Worm (Caenorhabditis elegans) whole organism, L3 larva: Measurements from ENCODE around the gene srlf-17.
A peak's percentile ranks its signal among the peaks of the same experiment; 100 is the strongest.

ENCODE experiments used
- R02D3.7 ChIP-seq: fragments of 150-350 bp; optimal IDR thresholded peaks from 2 replicates; lab custom pipeline; 2014; ENCODE audit warnings: missing biosample characterization, missing genetic modification characterization
- aly-2 ChIP-seq: fragments of 150-350 bp; optimal IDR thresholded peaks from 2 replicates; lab custom pipeline; 2014; ENCODE audit warnings: missing biosample characterization, missing genetic modification characterization
- ama-1 ChIP-seq: fragments of 150-350 bp; optimal IDR thresholded peaks from 2 replicates; lab custom pipeline; 2018
- ceh-16 ChIP-seq: sonication (generic microtip); optimal IDR thresholded peaks from 2 replicates; lab custom pipeline; 2017; ENCODE audit warnings: missing biosample characterization, missing genetic modification characterization
- ceh-28 ChIP-seq: fragments of 150-350 bp; optimal IDR thresholded peaks from 2 replicates; lab custom pipeline; 2014; ENCODE audit warnings: missing biosample characterization, missing genetic modification reagents, missing genetic modification characterization
- daf-12 ChIP-seq: fragments of 150-350 bp; optimal IDR thresholded peaks from 2 replicates; lab custom pipeline; 2014; ENCODE audit warnings: missing biosample characterization, missing genetic modification reagents, missing genetic modification characterization
- egl-5 ChIP-seq: fragments of 150-350 bp; optimal IDR thresholded peaks from 2 replicates; lab custom pipeline; 2017; ENCODE audit warnings: missing biosample characterization, missing genetic modification reagents, missing genetic modification characterization, inconsistent platforms
- elt-1 ChIP-seq: fragments of 150-350 bp; optimal IDR thresholded peaks from 2 replicates; lab custom pipeline; 2014; ENCODE audit warnings: missing biosample characterization, missing genetic modification characterization
- elt-2 ChIP-seq: sonication (generic microtip); optimal IDR thresholded peaks from 2 replicates; lab custom pipeline; 2016; ENCODE audit warnings: missing genetic modification reagents, mild to moderate bottlenecking, missing genetic modification characterization, missing compliant biosample characterization
- elt-3 ChIP-seq, 3 experiments: fragments of 150-350 bp in 1 of 3; sonication (generic microtip) in 2 of 3; optimal IDR thresholded peaks; 2 replicates in 2 of 3; 4 replicates in 1 of 3; lab custom pipeline; 2014 to 2017; ENCODE audit warnings: missing biosample characterization in 3 of 3, missing genetic modification characterization in 3 of 3
- eor-1 ChIP-seq, 2 experiments: fragments of 150-350 bp; optimal IDR thresholded peaks; 2 replicates each; lab custom pipeline; 2014 to 2018; ENCODE audit warnings: missing biosample characterization in 2 of 2, missing genetic modification characterization in 2 of 2
- fkh-10 ChIP-seq: sonication (generic microtip); optimal IDR thresholded peaks from 2 replicates; lab custom pipeline; 2017; ENCODE audit warnings: missing biosample characterization, missing genetic modification reagents, missing genetic modification characterization
- fkh-2 ChIP-seq: fragments of 150-350 bp; optimal IDR thresholded peaks from 2 replicates; lab custom pipeline; 2014; ENCODE audit warnings: missing biosample characterization, missing genetic modification reagents, missing genetic modification characterization
- fos-1 ChIP-seq: fragments of 150-350 bp; optimal IDR thresholded peaks from 2 replicates; lab custom pipeline; 2014; ENCODE audit warnings: missing biosample characterization, missing genetic modification characterization
- hmg-11 ChIP-seq: sonication (generic microtip); optimal IDR thresholded peaks from 2 replicates; lab custom pipeline; 2016; ENCODE audit warnings: missing genetic modification characterization, missing compliant biosample characterization
- jun-1 ChIP-seq: fragments of 150-350 bp; optimal IDR thresholded peaks from 2 replicates; lab custom pipeline; 2014; ENCODE audit warnings: missing biosample characterization, missing genetic modification reagents, missing genetic modification characterization
- lin-15B ChIP-seq: fragments of 150-350 bp; optimal IDR thresholded peaks from 2 replicates; lab custom pipeline; 2014; ENCODE audit warnings: missing biosample characterization, missing genetic modification characterization
- lin-39 ChIP-seq: fragments of 150-350 bp; optimal IDR thresholded peaks from 2 replicates; lab custom pipeline; 2018; ENCODE audit warnings: missing biosample characterization, missing genetic modification reagents, missing genetic modification characterization
- lsy-12 ChIP-seq: sonication (generic microtip); optimal IDR thresholded peaks from 2 replicates; lab custom pipeline; 2016; ENCODE audit warnings: mild to moderate bottlenecking, missing genetic modification characterization, missing compliant biosample characterization
- mdl-1 ChIP-seq: fragments of 150-350 bp; optimal IDR thresholded peaks from 2 replicates; lab custom pipeline; 2014; ENCODE audit warnings: missing biosample characterization, missing genetic modification characterization
- mml-1 ChIP-seq: fragments of 150-350 bp; sonication (generic microtip); optimal IDR thresholded peaks from 3 replicates; lab custom pipeline; 2014; ENCODE audit warnings: missing biosample characterization, missing genetic modification characterization
- nfya-1 ChIP-seq: sonication (generic microtip); optimal IDR thresholded peaks from 2 replicates; lab custom pipeline; 2017; ENCODE audit warnings: missing genetic modification characterization, mild to moderate bottlenecking, missing compliant biosample characterization, antibody characterized with exemption, moderate library complexity; ENCODE audit not compliant: insufficient read depth
- nhr-11 ChIP-seq: fragments of 150-350 bp; optimal IDR thresholded peaks from 2 replicates; lab custom pipeline; 2014; ENCODE audit warnings: missing biosample characterization, missing genetic modification characterization
- nhr-12 ChIP-seq: fragments of 150-350 bp; optimal IDR thresholded peaks from 2 replicates; lab custom pipeline; 2014; ENCODE audit warnings: missing biosample characterization, missing genetic modification characterization
- nhr-23 ChIP-seq: fragments of 150-350 bp; optimal IDR thresholded peaks from 2 replicates; lab custom pipeline; 2014; ENCODE audit warnings: missing biosample characterization, missing genetic modification reagents, missing genetic modification characterization
- nhr-237 ChIP-seq: fragments of 150-350 bp; optimal IDR thresholded peaks from 2 replicates; lab custom pipeline; 2014; ENCODE audit warnings: missing biosample characterization, missing genetic modification characterization
- nhr-25 ChIP-seq: sonication (generic microtip); optimal IDR thresholded peaks from 2 replicates; lab custom pipeline; 2017; ENCODE audit warnings: missing biosample characterization, missing genetic modification characterization
- nhr-28 ChIP-seq: fragments of 150-350 bp; optimal IDR thresholded peaks from 2 replicates; lab custom pipeline; 2014; ENCODE audit warnings: missing biosample characterization, missing genetic modification characterization
- nhr-43 ChIP-seq: sonication (generic microtip); optimal IDR thresholded peaks from 2 replicates; lab custom pipeline; 2016; ENCODE audit warnings: mild to moderate bottlenecking, missing genetic modification characterization, missing compliant biosample characterization; ENCODE audit not compliant: poor library complexity, severe bottlenecking
- nhr-67 ChIP-seq: fragments of 150-350 bp; optimal IDR thresholded peaks from 2 replicates; lab custom pipeline; 2014; ENCODE audit warnings: missing biosample characterization, missing genetic modification characterization
- nhr-76 ChIP-seq: fragments of 150-350 bp; sonication (generic microtip); optimal IDR thresholded peaks from 5 replicates; lab custom pipeline; 2014; ENCODE audit warnings: missing biosample characterization, missing genetic modification characterization
- nhr-77 ChIP-seq: fragments of 150-350 bp; optimal IDR thresholded peaks from 2 replicates; lab custom pipeline; 2014; ENCODE audit warnings: missing biosample characterization, missing genetic modification characterization
- pha-4 ChIP-seq: fragments of 150-350 bp; optimal IDR thresholded peaks from 2 replicates; lab custom pipeline; 2014; ENCODE audit warnings: missing biosample characterization, missing genetic modification reagents, missing genetic modification characterization
- pqm-1 ChIP-seq: fragments of 150-350 bp; optimal IDR thresholded peaks from 2 replicates; lab custom pipeline; 2017; ENCODE audit warnings: missing biosample characterization, missing genetic modification characterization, inconsistent platforms
- skn-1 ChIP-seq: fragments of 150-350 bp; optimal IDR thresholded peaks from 2 replicates; lab custom pipeline; 2014; ENCODE audit warnings: missing biosample characterization, missing genetic modification characterization
- snpc-4 ChIP-seq: fragments of 150-350 bp; optimal IDR thresholded peaks from 2 replicates; lab custom pipeline; 2014; ENCODE audit warnings: missing biosample characterization, missing genetic modification characterization
- unc-39 ChIP-seq: sonication (generic microtip); optimal IDR thresholded peaks from 4 replicates; lab custom pipeline; 2017; ENCODE audit warnings: missing biosample characterization, missing genetic modification characterization
- unc-62 ChIP-seq: fragments of 150-350 bp; sonication (generic microtip); optimal IDR thresholded peaks from 4 replicates; lab custom pipeline; 2014; ENCODE audit warnings: missing biosample characterization, missing genetic modification reagents, missing genetic modification characterization
- zag-1 ChIP-seq: fragments of 150-350 bp; optimal IDR thresholded peaks from 2 replicates; lab custom pipeline; 2014; ENCODE audit warnings: missing biosample characterization, missing genetic modification characterization
- ztf-11 ChIP-seq: fragments of 150-350 bp; optimal IDR thresholded peaks from 2 replicates; lab custom pipeline; 2014; ENCODE audit warnings: missing biosample characterization, missing genetic modification characterization
- ztf-4 ChIP-seq: fragments of 150-350 bp; optimal IDR thresholded peaks from 2 replicates; lab custom pipeline; 2014; ENCODE audit warnings: missing biosample characterization, missing genetic modification characterization

The srlf-17 gene

DNA sequence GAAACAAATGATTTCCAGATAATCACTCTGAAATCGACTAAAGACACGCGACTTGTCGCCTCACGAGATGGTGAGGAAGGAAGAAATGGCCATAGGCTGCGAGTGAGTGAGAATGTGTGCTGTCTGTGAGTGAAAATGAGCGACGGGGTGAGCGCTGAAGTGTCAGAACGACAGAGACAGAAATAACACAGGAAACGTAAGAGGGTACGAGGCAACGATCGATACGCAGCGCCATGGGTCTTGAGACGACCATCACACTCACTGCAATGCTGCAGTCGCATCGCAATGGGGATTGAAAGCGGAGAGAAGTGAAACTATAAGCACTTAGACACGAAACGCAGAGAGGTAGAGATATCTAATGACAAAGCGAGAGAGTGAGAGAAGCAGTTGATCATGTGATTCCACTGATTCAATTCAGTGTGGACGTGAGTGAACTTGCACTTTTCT, 19.7 kb downstream of the srlf-17 start (continued):
- no peak for TF ChIP-seq daf-12 (tag; lab: Kevin White, UChicago)
- peak; percentile 13 for TF ChIP-seq mdl-1 (tag; lab: Kevin White, UChicago)
- no peak for TF ChIP-seq ceh-16 (tag; lab: Kevin White, UChicago)
- peak; percentile 83 for TF ChIP-seq lin-15B
- peak; percentile 80 for TF ChIP-seq elt-2
- no peak for TF ChIP-seq eor-1 (tag; optimal IDR thresholded peaks at IDR 0.05; lab: Kevin White, UChicago)
- peak; percentile 96 for TF ChIP-seq egl-5

DNA sequence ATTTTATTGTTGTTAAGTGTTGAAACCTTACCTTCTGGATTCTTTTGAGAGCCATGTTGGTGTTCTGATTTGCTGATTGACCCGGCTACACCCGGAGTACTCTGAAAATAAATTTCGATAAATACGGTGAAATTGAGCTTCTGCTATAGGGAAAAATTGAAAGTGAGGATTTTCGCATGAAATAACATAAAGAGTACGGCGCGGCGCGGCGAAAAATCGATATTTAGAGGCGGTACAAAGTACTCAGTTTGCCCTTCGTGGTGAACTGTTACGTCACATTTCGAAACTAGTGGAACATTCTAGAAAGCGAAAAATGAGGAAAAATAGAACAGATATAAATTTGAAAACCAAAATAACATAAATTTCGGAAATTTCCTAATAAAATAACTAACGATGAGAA, 20.4 kb downstream of the srlf-17 start, which contains the start of gene let-70:
Gene let-70 (minus strand): TSS at position 101 of the 400 bp plus-strand sequence.
- no peak for TF ChIP-seq pha-4
- TF ChIP-seq fos-1: no peak
- no peak for TF ChIP-seq lin-39 (tag; lab: Kevin White, UChicago)
- TF ChIP-seq lin-15B: no peak
- TF ChIP-seq nhr-12 (tag; lab: Kevin White, UChicago): no peak
- TF ChIP-seq mml-1 (tag; lab: Kevin White, UChicago): no peak
- TF ChIP-seq nhr-77 (tag; lab: Kevin White, UChicago): no peak
- TF ChIP-seq zag-1 (tag; lab: Kevin White, UChicago): no peak
- no peak for TF ChIP-seq nhr-23
- no peak for TF ChIP-seq hmg-11
- no peak for TF ChIP-seq skn-1
- TF ChIP-seq nhr-67 (tag; lab: Kevin White, UChicago): no peak
- no peak for TF ChIP-seq pqm-1
- TF ChIP-seq nhr-76: no peak
- TF ChIP-seq eor-1 (tag; optimal IDR thresholded peaks at IDR 0.05; lab: Kevin White, UChicago): no peak
- no peak for TF ChIP-seq snpc-4
- TF ChIP-seq, all 47 proteins: peak for 0

DNA sequence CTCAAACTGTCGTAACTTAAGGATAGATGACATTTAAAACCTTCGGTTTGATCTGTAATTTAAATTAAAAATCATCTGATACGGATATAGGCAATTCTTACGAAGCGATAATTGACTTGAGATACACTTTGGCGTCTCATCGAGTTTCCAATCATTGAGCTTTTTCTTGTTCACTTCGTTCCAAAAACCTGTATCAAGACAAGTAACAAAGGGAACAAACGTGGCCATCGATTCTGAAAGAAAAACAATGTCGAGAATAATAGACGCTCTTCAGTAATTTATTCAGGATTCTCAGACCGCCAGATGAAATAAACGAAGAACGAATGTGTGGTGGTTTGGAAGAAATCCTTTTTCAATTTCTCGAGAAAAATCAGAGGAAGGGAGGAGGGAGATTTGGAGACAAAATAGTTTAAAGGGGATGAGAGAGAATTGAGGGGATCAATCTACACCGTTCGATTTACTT, 21.7 kb downstream of the srlf-17 start, which contains the start of gene atg-7:
Gene atg-7 (minus strand): TSS at position 233 of the 463 bp plus-strand sequence.
- TF ChIP-seq pha-4 (peak; percentile 13), lsy-12 (tag; lab: Kevin White, UChicago) (peak; percentile 18), ama-1 (lab: Kevin White, UChicago) (peak; percentile 94), mdl-1 (tag; lab: Kevin White, UChicago) (no peak), unc-62 (GFP tag; lab: Kevin White, UChicago) (no peak), pqm-1 (no peak)

DNA sequence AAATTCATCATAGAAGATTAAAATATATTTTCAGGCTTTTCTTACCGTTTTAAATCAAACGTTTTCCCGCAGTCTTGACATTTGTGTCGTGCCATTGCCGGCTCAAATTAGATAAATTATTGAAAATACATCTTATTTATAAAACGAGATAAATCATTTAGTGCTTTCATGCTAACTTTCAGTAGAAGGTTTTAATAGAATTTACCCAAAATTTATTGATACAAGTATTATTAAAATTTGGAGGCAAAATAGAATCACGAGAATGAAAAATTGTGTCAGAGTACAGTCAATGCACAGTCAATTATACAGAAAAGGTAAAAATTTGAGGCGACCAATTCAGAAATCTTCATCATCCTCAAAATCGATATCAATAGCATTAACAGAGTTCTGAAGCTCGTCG, 24.0 kb downstream of the srlf-17 start, which contains the start of gene Y5F2A.4:
Gene Y5F2A.4 (minus strand): TSS at position 101 of the 400 bp plus-strand sequence.
- TF ChIP-seq nhr-28 (no peak), fos-1 (no peak), nhr-25 (tag; lab: Kevin White, UChicago) (no peak), ceh-16 (tag; lab: Kevin White, UChicago) (no peak), lsy-12 (tag; lab: Kevin White, UChicago) (no peak), zag-1 (tag; lab: Kevin White, UChicago) (no peak), pha-4 (no peak), nhr-11 (tag; lab: Kevin White, UChicago) (no peak)

DNA sequence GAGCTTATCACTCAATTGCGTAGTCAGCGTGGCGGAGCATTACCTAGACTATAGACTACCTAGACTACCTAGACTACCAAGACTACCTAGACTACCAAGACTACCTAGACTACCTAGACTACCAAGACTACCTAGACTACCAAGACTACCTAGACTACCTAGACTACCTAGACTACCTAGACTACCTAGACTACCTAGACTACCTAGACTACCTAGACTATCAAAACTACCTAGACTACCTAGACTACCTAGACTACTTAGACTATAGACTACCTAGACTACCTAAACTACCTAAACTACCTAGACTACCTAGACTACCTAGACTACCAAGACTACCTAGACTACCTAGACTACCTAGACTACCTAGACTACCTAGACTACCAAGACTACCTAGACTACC, 31.6 kb downstream of the srlf-17 start:
- peak; percentile 49 for TF ChIP-seq nhr-43 (tag; lab: Kevin White, UChicago)
- peak; percentile 91 for TF ChIP-seq nhr-237 (tag; lab: Kevin White, UChicago)

DNA sequence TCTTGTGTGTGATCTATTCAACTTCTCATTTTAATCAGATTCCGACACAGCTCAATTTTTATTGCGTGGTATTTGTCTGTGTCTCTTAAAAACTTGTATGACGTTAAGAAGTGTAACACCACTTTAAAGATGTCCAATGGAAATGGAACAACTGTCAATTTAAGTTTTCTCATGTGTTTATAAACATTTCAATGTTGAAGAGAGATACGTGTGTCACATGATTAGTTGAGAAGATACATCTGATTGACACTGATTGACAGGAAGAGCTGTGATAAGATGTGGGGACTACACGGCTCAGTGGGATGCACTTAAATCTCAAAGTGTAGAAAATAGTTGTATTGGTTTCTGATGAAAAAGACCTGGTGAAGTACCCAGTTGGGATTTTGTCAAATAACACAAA, 34.2 kb downstream of the srlf-17 start:
- TF ChIP-seq nhr-237 (tag; lab: Kevin White, UChicago) (no peak), egl-5 (peak; percentile 40), unc-62 (GFP tag; lab: Kevin White, UChicago) (peak; percentile 83), ztf-4 (tag; lab: Kevin White, UChicago) (no peak), snpc-4 (no peak), ztf-11 (tag; lab: Kevin White, UChicago) (no peak), nfya-1 (tag; lab: Kevin White, UChicago) (peak; percentile 47), nhr-25 (tag; lab: Kevin White, UChicago) (no peak), ceh-16 (tag; lab: Kevin White, UChicago) (no peak), jun-1 (tag; lab: Kevin White, UChicago) (no peak), elt-1 (no peak), fkh-10 (GFP tag; lab: Kevin White, UChicago) (no peak), lsy-12 (tag; lab: Kevin White, UChicago) (no peak), skn-1 (no peak), nhr-67 (tag; lab: Kevin White, UChicago) (no peak), zag-1 (tag; lab: Kevin White, UChicago) (no peak), unc-39 (tag; lab: Kevin White, UChicago) (no peak), elt-2 (no peak), elt-3 (tag; optimal IDR thresholded peaks at IDR 0.05; lab: Kevin White, UChicago) (no peak), ceh-28 (tag; lab: Kevin White, UChicago) (no peak), eor-1 (tag; optimal IDR thresholded peaks at IDR 0.05; lab: Kevin White, UChicago) (no peak), ama-1 (lab: Kevin White, UChicago) (no peak), R02D3.7 (tag; lab: Kevin White, UChicago) (no peak), mdl-1 (tag; lab: Kevin White, UChicago) (no peak), nhr-12 (tag; lab: Kevin White, UChicago) (no peak), fkh-2 (tag; lab: Kevin White, UChicago) (no peak), pha-4 (no peak), nhr-23 (no peak), aly-2 (tag; lab: Kevin White, UChicago) (no peak), hmg-11 (no peak)
